Fruit fly (Drosophila melanogaster) whole organism, adult: Measurements from ENCODE around the gene mTerf3.

Experiments
- CG12768 ChIP-seq: fragments of 200-800 bp; sonication (Bioruptor generic); optimal IDR thresholded peaks from 2 replicates; lab custom pipeline; 2017; ENCODE audit warnings: missing biosample characterization, missing genetic modification characterization, mild to moderate bottlenecking, moderate library complexity, missing genetic modification reagents
- CG7045 ChIP-seq: fragments of 200-800 bp; sonication (Bioruptor generic); optimal IDR thresholded peaks from 2 replicates; lab custom pipeline; 2017; ENCODE audit warnings: missing biosample characterization, mild to moderate bottlenecking, missing genetic modification characterization
- Hr96 ChIP-seq: fragments of 200-800 bp; sonication (Bioruptor generic); optimal IDR thresholded peaks from 2 replicates; lab custom pipeline; 2016; ENCODE audit warnings: missing biosample characterization, missing genetic modification characterization
- Mnt ChIP-seq: fragments of 200-800 bp; sonication (Bioruptor generic); optimal IDR thresholded peaks from 2 replicates; lab custom pipeline; 2016; ENCODE audit warnings: missing biosample characterization, mild to moderate bottlenecking, missing genetic modification characterization
- cic ChIP-seq: fragments of 200-800 bp; sonication (Bioruptor generic); optimal IDR thresholded peaks from 2 replicates; lab custom pipeline; 2017; ENCODE audit warnings: missing biosample characterization, mild to moderate bottlenecking, missing genetic modification characterization, moderate library complexity
- cnc ChIP-seq, 2 experiments: fragments of >200 bp; optimal IDR thresholded peaks; 2 replicates each; lab custom pipeline; 2017
- kay ChIP-seq: fragments of 200-800 bp; sonication (Bioruptor generic); peaks from one replicate; lab custom pipeline; 2016; ENCODE audit warnings: missing biosample characterization, missing genetic modification characterization, borderline replicate concordance
- pad ChIP-seq: fragments of 200-800 bp; sonication (Bioruptor generic); optimal IDR thresholded peaks from 3 replicates; lab custom pipeline; 2017; ENCODE audit warnings: missing biosample characterization, missing genetic modification characterization, mild to moderate bottlenecking, moderate library complexity, missing genetic modification reagents
- tj ChIP-seq: fragments of 200-800 bp; sonication (Bioruptor generic); optimal IDR thresholded peaks from 3 replicates; lab custom pipeline; 2017; ENCODE audit warnings: missing biosample characterization, mild to moderate bottlenecking, missing genetic modification characterization, moderate library complexity
- toe ChIP-seq: fragments of 200-800 bp; sonication (Bioruptor generic); optimal IDR thresholded peaks from 2 replicates; lab custom pipeline; 2016; ENCODE audit warnings: missing biosample characterization, missing genetic modification characterization

DNA sequence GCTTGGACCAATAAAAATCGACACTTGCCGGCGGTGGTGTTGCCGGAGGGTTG is 5.4 kb upstream of the mTerf3 start, which contains the start of gene Pss:
- TF ChIP-seq pad (GFP tag; lab: Kevin White, UChicago) (no peak), toe (GFP tag; lab: Kevin White, UChicago) (no peak), kay (no peak), Hr96 (GFP tag; lab: Kevin White, UChicago) (no peak), CG7045 (GFP tag; lab: Kevin White, UChicago) (no peak), cnc (optimal IDR thresholded peaks at IDR 0.05; lab: Kevin White, UChicago) (no peak), cic (GFP tag; lab: Kevin White, UChicago) (no peak), tj (GFP tag; lab: Kevin White, UChicago) (no peak), CG12768 (no peak), Mnt (GFP tag; lab: Kevin White, UChicago) (no peak)
